Worm (Caenorhabditis elegans): ENCODE data around the gene B0286.1.
A peak's percentile ranks its signal among the peaks of the same experiment; 100 is the strongest.

Gene B0286.1

ce11 chrII:4391072-4391471 is 12.8 kb downstream of the B0286.1 start (continued):
- TF ChIP-seq ceh-90 (tag; optimal IDR thresholded peaks at IDR 0.05) (no peak), grh-1 (GFP tag; IDR thresholded peaks at IDR 0.05) (no peak), blmp-1 (tag; optimal IDR thresholded peaks at IDR 0.05) (peak; percentile 74), mep-1 (tag; optimal IDR thresholded peaks at IDR 0.05) (no peak), ets-5 (GFP tag; IDR thresholded peaks at IDR 0.05) (no peak), lin-13 (GFP tag; optimal IDR thresholded peaks at IDR 0.05) (no peak), efl-3 (GFP tag; optimal IDR thresholded peaks at IDR 0.05) (no peak), pax-3 (tag; optimal IDR thresholded peaks at IDR 0.05) (no peak), skn-1 (tag; optimal IDR thresholded peaks at IDR 0.05) (no peak), hlh-17 (GFP tag; optimal IDR thresholded peaks at IDR 0.05; ENCODE audit: borderline replicate concordance) (no peak), nhr-77 (tag; optimal IDR thresholded peaks at IDR 0.05) (no peak), pqm-1 (tag; optimal IDR thresholded peaks at IDR 0.05) (no peak), C16A3.4 (tag; optimal IDR thresholded peaks at IDR 0.05) (no peak), mdl-1 (tag; optimal IDR thresholded peaks at IDR 0.05) (no peak), aly-2 (tag; optimal IDR thresholded peaks at IDR 0.05) (no peak), nhr-84 (tag; optimal IDR thresholded peaks at IDR 0.05) (no peak), vab-15 (tag; optimal IDR thresholded peaks at IDR 0.05) (no peak), ztf-11 (tag; optimal IDR thresholded peaks at IDR 0.05) (no peak), jun-1 (tag; optimal IDR thresholded peaks at IDR 0.05) (no peak), snu-23 (GFP tag; optimal IDR thresholded peaks at IDR 0.05) (peak; percentile 39), zag-1 (tag; optimal IDR thresholded peaks at IDR 0.05) (no peak), ceh-63 (GFP tag; optimal IDR thresholded peaks at IDR 0.05) (no peak), ceh-88 (GFP tag; IDR thresholded peaks at IDR 0.05) (no peak)

DNA sequence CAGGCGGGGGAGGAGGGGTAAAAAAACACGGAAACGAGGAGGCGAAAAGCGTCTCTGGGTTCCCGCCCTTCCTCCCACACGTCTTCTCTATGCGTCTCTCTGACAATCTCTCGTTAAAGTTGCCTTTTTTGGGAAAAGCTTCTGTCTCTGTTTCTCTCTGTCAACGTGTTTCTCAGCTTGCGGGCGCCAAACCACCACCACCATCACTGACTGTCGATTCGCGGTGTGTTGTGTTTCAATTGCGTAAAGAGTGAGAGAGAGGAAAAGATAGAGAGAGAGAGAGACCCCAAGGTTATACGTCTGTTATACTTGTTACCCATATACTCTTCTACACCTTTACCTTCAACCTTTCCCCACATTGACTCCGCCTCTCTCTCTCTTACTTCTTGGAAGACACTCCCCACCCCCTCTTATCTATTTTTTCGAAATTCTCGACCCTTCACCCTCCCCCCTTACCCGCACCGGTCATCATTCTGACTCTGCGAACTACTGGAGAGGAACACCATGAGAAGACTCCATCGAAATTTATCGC is 14.3 kb downstream of the B0286.1 start, which contains the start of gene mlt-7:
mlt-7 (plus strand) TSS at position 482 of the 532 bp plus-strand sequence.
- TF ChIP-seq mab-9 (GFP tag; IDR thresholded peaks at IDR 0.05) (no peak), lin-14 (GFP tag; optimal IDR thresholded peaks at IDR 0.05) (peak; percentile 33), elt-3 (tag; optimal IDR thresholded peaks at IDR 0.05) (peak in 3 of 6 experiments; percentile 8 to 14 (median 10)), lin-35 (GFP tag; optimal IDR thresholded peaks at IDR 0.05) (peak in 1 of 2 experiments; percentile 18), dpl-1 (GFP tag; optimal IDR thresholded peaks at IDR 0.05) (peak in 1 of 3 experiments; percentile 12), nhr-85 (tag) (peak; percentile 66), lsy-2 (tag; optimal IDR thresholded peaks at IDR 0.05) (peak in 1 of 2 experiments; percentile 25), nhr-47 (tag; optimal IDR thresholded peaks at IDR 0.05) (no peak), blmp-1 (tag; optimal IDR thresholded peaks at IDR 0.05) (peak; percentile 45), nhr-237 (tag; optimal IDR thresholded peaks at IDR 0.05) (no peak), rnt-1 (tag; optimal IDR thresholded peaks at IDR 0.05) (no peak)

ce11 chrII:4394438-4394837 is 16.1 kb downstream of the B0286.1 start:
- TF ChIP-seq blmp-1 (tag; optimal IDR thresholded peaks at IDR 0.05) (peak; percentile 48), aly-2 (tag; optimal IDR thresholded peaks at IDR 0.05) (no peak)

DNA sequence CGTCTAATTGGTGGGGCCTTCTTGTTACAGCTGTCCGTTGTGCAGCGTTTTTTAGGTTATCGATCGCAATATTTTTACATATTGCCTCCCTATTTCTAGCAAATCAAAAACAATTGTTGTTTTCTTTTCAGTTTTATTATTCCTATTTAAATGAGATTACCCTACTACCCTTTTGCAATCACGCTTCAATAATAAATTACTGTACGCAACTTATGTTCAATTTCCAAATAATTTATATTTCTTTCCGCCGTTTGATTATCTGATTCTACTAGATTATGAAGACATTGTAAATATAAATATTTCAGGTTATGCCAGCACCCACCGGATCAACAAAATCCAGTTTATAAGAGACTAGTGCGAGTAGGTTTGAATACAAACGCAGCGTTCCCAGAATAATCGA is 27.1 kb downstream of the B0286.1 start, which contains the start of gene ZK430.5:
ZK430.5 (plus strand) TSS at position 301 of the 400 bp plus-strand sequence.
- TF ChIP-seq fkh-4 (tag; optimal IDR thresholded peaks at IDR 0.05; ENCODE audit: borderline replicate concordance) (no peak), ama-1 (optimal IDR thresholded peaks at IDR 0.05) (no peak), tlp-1 (tag; optimal IDR thresholded peaks at IDR 0.05) (no peak), xbp-1 (tag; optimal IDR thresholded peaks at IDR 0.05) (no peak), unc-86 (tag; optimal IDR thresholded peaks at IDR 0.05) (no peak), ces-1 (GFP tag; optimal IDR thresholded peaks at IDR 0.05) (no peak), alr-1 (tag; optimal IDR thresholded peaks at IDR 0.05; ENCODE audit: borderline replicate concordance) (no peak), ceh-88 (GFP tag; IDR thresholded peaks at IDR 0.05) (no peak), nhr-237 (tag; optimal IDR thresholded peaks at IDR 0.05) (no peak), mep-1 (tag; optimal IDR thresholded peaks at IDR 0.05) (no peak), aha-1 (tag; optimal IDR thresholded peaks at IDR 0.05) (no peak), fos-1 (tag; optimal IDR thresholded peaks at IDR 0.05) (no peak), mab-9 (GFP tag; IDR thresholded peaks at IDR 0.05) (no peak), lsy-2 (tag; optimal IDR thresholded peaks at IDR 0.05) (no peak), mdl-1 (tag; optimal IDR thresholded peaks at IDR 0.05) (no peak), pax-3 (tag; optimal IDR thresholded peaks at IDR 0.05) (no peak), nhr-90 (tag; optimal IDR thresholded peaks at IDR 0.05; ENCODE audit: poor library complexity) (no peak), grh-1 (GFP tag; IDR thresholded peaks at IDR 0.05) (no peak)
